Fruit fly (Drosophila melanogaster): ENCODE measurements around the gene CG9636.

The CG9636 gene

dm6 chr3R:8264302-8265080 lies 20.9 kb upstream of the CG9636 start, which contains the start of the genes RPA1 and Mcm2 (continued):
- TF ChIP-seq HLH3B (GFP tag; IDR thresholded peaks at IDR 0.05) = peak; percentile 56
- peak; percentile 93 for TF ChIP-seq Gug (GFP tag; IDR thresholded peaks at IDR 0.05)
- TF ChIP-seq slbo (GFP tag; IDR thresholded peaks at IDR 0.05) = peak; percentile 95
- 0 out of 2 replicates have a peak, but pooled peaks have one; percentile 24 for TF ChIP-seq CG16779 (GFP tag; IDR thresholded peaks at IDR 0.05)
- peak; percentile 32 for TF ChIP-seq CG1603 (tag; optimal IDR thresholded peaks at IDR 0.05)
- TF ChIP-seq CG15514 (GFP tag; optimal IDR thresholded peaks at IDR 0.05) = peak; percentile 98
- no peak for TF ChIP-seq CG14860 (GFP tag; IDR thresholded peaks at IDR 0.05; ENCODE audit: partially characterized antibody)
- no peak for TF ChIP-seq CG12236 (GFP tag; optimal IDR thresholded peaks at IDR 0.05)
- TF ChIP-seq CG31365 (tag; optimal IDR thresholded peaks at IDR 0.05) = peak; percentile 86
- TF ChIP-seq Hr39 (optimal IDR thresholded peaks at IDR 0.05) = no peak
- TF ChIP-seq grn (GFP tag; optimal IDR thresholded peaks at IDR 0.05) = no peak
- peak; percentile 67; the same call in 2 of the 3 replicates for TF ChIP-seq CG6175 (GFP tag; IDR thresholded peaks at IDR 0.05)
- no peak for TF ChIP-seq eyg (GFP tag; optimal IDR thresholded peaks at IDR 0.05)
- peak; percentile 35; the same call in 1 of the 2 replicates for TF ChIP-seq CG5953 (GFP tag; IDR thresholded peaks at IDR 0.05)
- TF ChIP-seq Hsf (GFP tag; optimal IDR thresholded peaks at IDR 0.05) = peak; percentile 74
- TF ChIP-seq CG8281 (tag; optimal IDR thresholded peaks at IDR 0.05) = peak; percentile 50
- TF ChIP-seq Dp (GFP tag; optimal IDR thresholded peaks at IDR 0.05) = peak; percentile 76
- TF ChIP-seq CG14050 (GFP tag; IDR thresholded peaks at IDR 0.05) = peak; percentile 23; the same call in 1 of the 3 replicates
- peak; percentile 47 for TF ChIP-seq kay (GFP tag; optimal IDR thresholded peaks at IDR 0.05)
- TF ChIP-seq CG15696 (tag; optimal IDR thresholded peaks at IDR 0.05) = peak; percentile 72
- peak; percentile 79 for TF ChIP-seq chm (GFP tag; IDR thresholded peaks at IDR 0.05)
- TF ChIP-seq CG15601 (tag; optimal IDR thresholded peaks at IDR 0.05) = peak; percentile 47
- TF ChIP-seq bab2 (GFP tag; optimal IDR thresholded peaks at IDR 0.05) = peak; percentile 60
- peak; percentile 65 for TF ChIP-seq CG31224 (GFP tag; IDR thresholded peaks at IDR 0.05)

DNA sequence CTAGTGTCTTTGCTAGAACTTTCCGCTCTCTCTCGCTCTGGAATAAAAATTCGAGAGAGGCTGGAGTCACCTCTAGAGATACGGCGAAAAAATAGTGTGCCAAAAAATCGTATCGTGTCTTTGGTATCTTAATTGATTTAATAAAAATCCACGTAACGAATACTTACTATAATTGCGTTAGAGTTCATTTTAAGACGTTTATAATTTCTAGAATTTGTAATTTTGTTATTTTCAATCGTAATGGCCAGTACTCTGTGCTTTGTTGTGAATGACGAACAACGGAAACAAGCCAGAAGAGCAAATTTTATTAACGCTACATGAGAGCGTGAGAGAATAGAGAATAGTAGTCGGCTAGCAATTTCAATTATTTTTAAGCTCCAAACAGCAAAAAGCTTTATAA lies 18.0 kb upstream of the CG9636 start:
- TF ChIP-seq CoRest (tag; optimal IDR thresholded peaks at IDR 0.05) (no peak), sima (GFP tag; optimal IDR thresholded peaks at IDR 0.05) (no peak), CG6683 (GFP tag; optimal IDR thresholded peaks at IDR 0.05) (no peak), cas (GFP tag; IDR thresholded peaks at IDR 0.05) (no peak), Trl (optimal IDR thresholded peaks at IDR 0.05) (peak in 1 of 2 experiments; percentile 74), Trl (GFP tag; optimal IDR thresholded peaks at IDR 0.05) (no peak)

- TF ChIP-seq CG8290 (GFP tag; optimal IDR thresholded peaks at IDR 0.05) (no peak), CG8290 (tag; optimal IDR thresholded peaks at IDR 0.05) (peak in 1 of 2 experiments; percentile 13), CG12942 (GFP tag; optimal IDR thresholded peaks at IDR 0.05) (no peak), E2f1 (GFP tag; IDR thresholded peaks at IDR 0.05) (no peak), Nf-YB (GFP tag; optimal IDR thresholded peaks at IDR 0.05) (no peak), zfh2 (GFP tag; optimal IDR thresholded peaks at IDR 0.05) (peak; percentile 21), ATbp (GFP tag; optimal IDR thresholded peaks at IDR 0.05) (no peak), CG12659 (GFP tag; optimal IDR thresholded peaks at IDR 0.05) (no peak), Hr51 (GFP tag; optimal IDR thresholded peaks at IDR 0.05) (peak in 1 of 2 experiments; percentile 52), hkb (optimal IDR thresholded peaks at IDR 0.05) (no peak), hkb (GFP tag; IDR thresholded peaks at IDR 0.05) (no peak; the same call in 1 of the 2 replicates), CG12744 (GFP tag; optimal IDR thresholded peaks at IDR 0.05) (no peak), CG9609 (GFP tag; optimal IDR thresholded peaks at IDR 0.05) (no peak), jigr1 (GFP tag; IDR thresholded peaks at IDR 0.05) (no peak), CG4707 (GFP tag; optimal IDR thresholded peaks at IDR 0.05) (no peak), run (tag; optimal IDR thresholded peaks at IDR 0.05) (no peak), Fer3 (tag; optimal IDR thresholded peaks at IDR 0.05) (peak; percentile 33), pnt (GFP tag; optimal IDR thresholded peaks at IDR 0.05) (no peak), MBD-R2 (GFP tag; IDR thresholded peaks at IDR 0.05) (no peak), wek (GFP tag; optimal IDR thresholded peaks at IDR 0.05) (no peak)
Measured at dm6 chr3R:8256040-8256439, 12.4 kb upstream of the CG9636 start.

Data from whole organism, embryonic.